Worm (Caenorhabditis elegans): ENCODE results near the gene try-11.

DNA sequence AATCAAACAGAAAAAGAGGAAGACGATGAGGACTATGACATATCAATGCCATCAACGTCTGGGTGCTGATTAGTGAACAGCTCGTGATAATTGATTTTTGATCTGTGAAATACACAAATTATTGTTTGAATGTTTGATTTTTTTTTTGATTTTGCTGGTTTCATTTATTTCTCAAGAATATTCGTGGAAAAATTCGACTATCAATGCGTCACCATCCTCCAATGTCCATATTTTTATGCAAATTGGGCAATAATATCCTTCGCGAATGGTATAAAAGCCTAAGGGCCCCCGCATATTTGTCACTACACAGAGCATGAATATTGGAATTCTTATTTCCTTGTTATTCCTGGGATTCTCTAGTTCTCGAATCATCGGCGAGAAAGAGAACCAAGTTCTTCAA, 11.7 kb upstream of the try-11 start, which contains the start of gene try-13:
- TF ChIP-seq dmd-8 (GFP tag; IDR thresholded peaks at IDR 0.05) (no peak), mxl-2 (GFP tag; conservative IDR thresholded peaks at IDR 0.05) (no peak), F44E2.7 (GFP tag; IDR thresholded peaks at IDR 0.05) (no peak), nhr-77 (tag; optimal IDR thresholded peaks at IDR 0.05) (no peak), ces-1 (GFP tag; optimal IDR thresholded peaks at IDR 0.05) (no peak), saeg-2 (GFP tag; IDR thresholded peaks at IDR 0.05) (no peak), unc-130 (GFP tag; optimal IDR thresholded peaks at IDR 0.05) (no peak)

All from whole organism, L4 larva.